Fruit fly (Drosophila melanogaster) whole organism, embryonic: ENCODE results near the gene Sdhaf3.

Experiments
- B-H2 ChIP-seq: fragments of 200-800 bp; sonication (Bioruptor generic); optimal IDR thresholded peaks from 2 replicates; lab custom pipeline; 2018; ENCODE audit warnings: missing biosample characterization, mild to moderate bottlenecking, missing genetic modification characterization
- BEAF-32 ChIP-seq: fragments of 200-800 bp; sonication (Bioruptor generic); optimal IDR thresholded peaks from 3 replicates; lab custom pipeline; 2017; ENCODE audit warnings: missing biosample characterization, missing genetic modification characterization, mild to moderate bottlenecking, moderate library complexity, missing genetic modification reagents
- CG1024 ChIP-seq: fragments of 200-800 bp; sonication (Bioruptor generic); IDR thresholded peaks from 2 replicates; pipeline ENCODE4 v1.3.6; 2022; ENCODE audit warnings: missing biosample characterization, missing genetic modification characterization
- CG10959 ChIP-seq: fragments of 200-800 bp; sonication (Bioruptor generic); IDR thresholded peaks from 2 replicates; pipeline ENCODE4 v1.3.6; 2022; ENCODE audit warnings: missing biosample characterization, missing genetic modification characterization
- CG10979 ChIP-seq: fragments of 200-800 bp; sonication (Bioruptor generic); optimal IDR thresholded peaks from 2 replicates; lab custom pipeline; 2018; ENCODE audit warnings: missing biosample characterization, mild to moderate bottlenecking, missing genetic modification characterization, moderate library complexity
- CG12104 ChIP-seq: fragments of 200-800 bp; sonication (Bioruptor generic); optimal IDR thresholded peaks from 3 replicates; lab custom pipeline; 2016; ENCODE audit warnings: missing biosample characterization, missing genetic modification characterization
- CG12219 ChIP-seq: fragments of 200-800 bp; sonication (Bioruptor generic); optimal IDR thresholded peaks from 3 replicates; lab custom pipeline; 2018; ENCODE audit warnings: missing biosample characterization, mild to moderate bottlenecking, missing genetic modification characterization
- CG1233 ChIP-seq: fragments of 200-800 bp; sonication (Bioruptor generic); optimal IDR thresholded peaks from 4 replicates; lab custom pipeline; 2018; ENCODE audit warnings: missing biosample characterization, mild to moderate bottlenecking, missing genetic modification characterization
- CG14667 ChIP-seq: fragments of 200-800 bp; sonication (Bioruptor generic); IDR thresholded peaks from 2 replicates; pipeline ENCODE4 v1.3.6; 2022; ENCODE audit warnings: missing biosample characterization, missing genetic modification characterization
- CG15601 ChIP-seq: fragments of 200-800 bp; sonication (Bioruptor generic); optimal IDR thresholded peaks from 3 replicates; lab custom pipeline; 2019; ENCODE audit warnings: missing biosample characterization, mild to moderate bottlenecking, missing genetic modification characterization, moderate library complexity
- CG1792 ChIP-seq: fragments of 200-800 bp; sonication (Bioruptor generic); optimal IDR thresholded peaks from 2 replicates; lab custom pipeline; 2016; ENCODE audit warnings: missing biosample characterization, missing genetic modification characterization
- CG18619 ChIP-seq: fragments of 200-800 bp; sonication (Bioruptor generic); optimal IDR thresholded peaks from 3 replicates; lab custom pipeline; 2017; ENCODE audit warnings: missing biosample characterization, mild to moderate bottlenecking, missing genetic modification characterization
- CG2129 ChIP-seq: fragments of 200-800 bp; sonication (Bioruptor generic); IDR thresholded peaks from 2 replicates; pipeline ENCODE4 v1.3.6; 2022; ENCODE audit warnings: missing biosample characterization, missing genetic modification characterization; ENCODE audit not compliant: partially characterized antibody
- CG2889 ChIP-seq: fragments of 200-800 bp; sonication (Bioruptor generic); IDR thresholded peaks from 3 replicates; pipeline ENCODE4 v1.3.6; 2022; ENCODE audit warnings: missing biosample characterization, missing genetic modification characterization
- CG34224 ChIP-seq: fragments of 200-800 bp; sonication (Bioruptor generic); IDR thresholded peaks from 3 replicates; pipeline ENCODE4 v1.3.6; 2022; ENCODE audit warnings: missing biosample characterization, missing genetic modification characterization; ENCODE audit not compliant: partially characterized antibody
- CG34422 ChIP-seq: fragments of 200-800 bp; sonication (Bioruptor generic); IDR thresholded peaks from 3 replicates; pipeline ENCODE4 v1.3.6; 2022; ENCODE audit warnings: missing biosample characterization, missing genetic modification characterization
- CG3847 ChIP-seq: fragments of 200-800 bp; sonication (Bioruptor generic); IDR thresholded peaks from 2 replicates; pipeline ENCODE4 v1.3.6; 2022; ENCODE audit warnings: missing biosample characterization, missing genetic modification characterization
- CG5953 ChIP-seq: fragments of 200-800 bp; sonication (Bioruptor generic); IDR thresholded peaks from 2 replicates; pipeline ENCODE4 v1.3.6; 2022; ENCODE audit warnings: missing biosample characterization, missing genetic modification characterization
- CG6272 ChIP-seq: fragments of 200-800 bp; sonication (Bioruptor generic); IDR thresholded peaks from 2 replicates; pipeline ENCODE4 v1.3.6; 2022; ENCODE audit warnings: missing biosample characterization, missing genetic modification characterization
- CG8290 ChIP-seq, 3 experiments: fragments of 200-800 bp; sonication (Bioruptor generic); optimal IDR thresholded peaks; 2 replicates each; lab custom pipeline; 2016 to 2019; ENCODE audit warnings: missing biosample characterization in 3 of 3, missing genetic modification characterization in 3 of 3, mild to moderate bottlenecking in 2 of 3, moderate library complexity in 1 of 3
- CG8478 ChIP-seq: fragments of >200 bp; optimal IDR thresholded peaks from 2 replicates; lab custom pipeline; 2018
- CG9609 ChIP-seq: fragments of 200-800 bp; sonication (Bioruptor generic); optimal IDR thresholded peaks from 3 replicates; lab custom pipeline; 2016; ENCODE audit warnings: missing biosample characterization, missing genetic modification characterization
- CkIIα-i1 ChIP-seq: fragments of 200-800 bp; sonication (Bioruptor generic); IDR thresholded peaks from 2 replicates; pipeline ENCODE4 v1.3.6; 2022; ENCODE audit warnings: missing biosample characterization, missing genetic modification characterization
- Deaf1 ChIP-seq: fragments of 200-800 bp; optimal IDR thresholded peaks from 3 replicates; lab custom pipeline; 2019; ENCODE audit warnings: missing biosample characterization, mild to moderate bottlenecking, missing genetic modification characterization, moderate library complexity
- Dip3 ChIP-seq: fragments of 200-800 bp; sonication (Bioruptor generic); optimal IDR thresholded peaks from 3 replicates; lab custom pipeline; 2016; ENCODE audit warnings: missing biosample characterization, missing genetic modification characterization
- E2f2 ChIP-seq: fragments of 200-800 bp; sonication (Bioruptor generic); IDR thresholded peaks from 2 replicates; pipeline ENCODE4 v1.3.6; 2022; ENCODE audit warnings: missing biosample characterization, missing genetic modification characterization
- GATAe ChIP-seq: fragments of 200-800 bp; sonication (Bioruptor generic); conservative IDR thresholded peaks from 2 replicates; pipeline ENCODE4 v1.3.6; 2022; ENCODE audit warnings: missing biosample characterization, missing genetic modification characterization
- HHEX ChIP-seq: fragments of 200-800 bp; sonication (Bioruptor generic); optimal IDR thresholded peaks from 3 replicates; lab custom pipeline; 2017; ENCODE audit warnings: missing biosample characterization, mild to moderate bottlenecking, missing genetic modification characterization, missing genetic modification reagents
- Hr39 ChIP-seq: fragments of >200 bp; optimal IDR thresholded peaks from 2 replicates; lab custom pipeline; 2017
- Mrtf ChIP-seq: fragments of 200-800 bp; sonication (Bioruptor generic); IDR thresholded peaks from 3 replicates; pipeline ENCODE4 v1.3.6; 2022; ENCODE audit warnings: missing biosample characterization, missing genetic modification characterization
- Myb ChIP-seq: fragments of 200-800 bp; sonication (Bioruptor generic); optimal IDR thresholded peaks from 2 replicates; lab custom pipeline; 2016; ENCODE audit warnings: missing biosample characterization, missing genetic modification characterization
- Ravus ChIP-seq: fragments of 200-800 bp; sonication (Bioruptor generic); IDR thresholded peaks from 2 replicates; pipeline ENCODE4 v1.3.6; 2022; ENCODE audit warnings: missing biosample characterization, missing genetic modification characterization
- Sin3A ChIP-seq: fragments of >200 bp; optimal IDR thresholded peaks from 2 replicates; lab custom pipeline; 2018
- Sry-β ChIP-seq: fragments of 200-800 bp; sonication (Bioruptor generic); optimal IDR thresholded peaks from 2 replicates; lab custom pipeline; 2018; ENCODE audit warnings: missing biosample characterization, mild to moderate bottlenecking, missing genetic modification characterization, moderate library complexity
- Xbp1 ChIP-seq: fragments of 200-800 bp; sonication (Bioruptor generic); optimal IDR thresholded peaks from 3 replicates; lab custom pipeline; 2016; ENCODE audit warnings: missing biosample characterization, mild to moderate bottlenecking, missing genetic modification characterization
- Xrp1 ChIP-seq: fragments of 200-800 bp; sonication (Bioruptor generic); IDR thresholded peaks from 2 replicates; pipeline ENCODE4 v1.3.6; 2022; ENCODE audit warnings: missing biosample characterization, missing genetic modification characterization
- ab ChIP-seq: fragments of 200-800 bp; sonication (Bioruptor generic); optimal IDR thresholded peaks from 2 replicates; lab custom pipeline; 2016; ENCODE audit warnings: missing biosample characterization, missing genetic modification characterization
- abd-A ChIP-seq: fragments of 200-800 bp; sonication (Bioruptor generic); optimal IDR thresholded peaks from 3 replicates; lab custom pipeline; 2019; ENCODE audit warnings: missing biosample characterization, mild to moderate bottlenecking, missing genetic modification characterization, moderate library complexity
- aop ChIP-seq: fragments of 200-800 bp; sonication (Bioruptor generic); IDR thresholded peaks from 2 replicates; pipeline ENCODE4 v1.3.6; 2022; ENCODE audit warnings: missing biosample characterization, missing genetic modification characterization
- btn ChIP-seq: fragments of 200-800 bp; sonication (Bioruptor generic); optimal IDR thresholded peaks from 2 replicates; lab custom pipeline; 2016; ENCODE audit warnings: missing biosample characterization, missing genetic modification characterization
- cwo ChIP-seq: fragments of 200-800 bp; sonication (Bioruptor generic); optimal IDR thresholded peaks from 3 replicates; lab custom pipeline; 2017; ENCODE audit warnings: missing biosample characterization, missing genetic modification characterization, mild to moderate bottlenecking, moderate library complexity, missing genetic modification reagents
- emc ChIP-seq: fragments of 200-800 bp; sonication (Bioruptor generic); optimal IDR thresholded peaks from 2 replicates; lab custom pipeline; 2016; ENCODE audit warnings: missing biosample characterization, missing genetic modification characterization
- ham ChIP-seq: fragments of 200-800 bp; sonication (Bioruptor generic); IDR thresholded peaks from 2 replicates; pipeline ENCODE4 v1.3.6; 2022; ENCODE audit warnings: missing biosample characterization, missing genetic modification characterization
- kah ChIP-seq: fragments of 200-800 bp; sonication (Bioruptor generic); optimal IDR thresholded peaks from 2 replicates; lab custom pipeline; 2018; ENCODE audit warnings: missing biosample characterization, mild to moderate bottlenecking, missing genetic modification characterization
- pb ChIP-seq: fragments of 200-800 bp; sonication (Bioruptor generic); optimal IDR thresholded peaks from 3 replicates; lab custom pipeline; 2016; ENCODE audit warnings: missing biosample characterization, missing genetic modification characterization
- sima ChIP-seq: fragments of 200-800 bp; sonication (Bioruptor generic); optimal IDR thresholded peaks from 2 replicates; lab custom pipeline; 2016; ENCODE audit warnings: missing biosample characterization, missing genetic modification characterization
- tio ChIP-seq: fragments of 200-800 bp; sonication (Bioruptor generic); optimal IDR thresholded peaks from 2 replicates; lab custom pipeline; 2017; ENCODE audit warnings: missing biosample characterization, missing genetic modification characterization, inconsistent platforms
- tll ChIP-seq, 2 experiments: fragments of 200-800 bp in 1 of 2; fragments of >200 bp in 1 of 2; sonication (Bioruptor generic) in 1 of 2; optimal IDR thresholded peaks; 2 replicates each; lab custom pipeline; 2017 to 2019; ENCODE audit warnings: missing biosample characterization in 2 of 2, missing genetic modification characterization in 2 of 2, mild to moderate bottlenecking in 1 of 2, moderate library complexity in 1 of 2
- vnd ChIP-seq: fragments of 200-800 bp; sonication (Bioruptor generic); IDR thresholded peaks from 3 replicates; pipeline ENCODE4 v1.3.6; 2022; ENCODE audit warnings: missing biosample characterization, missing genetic modification characterization; ENCODE audit not compliant: partially characterized antibody
- vvl ChIP-seq: fragments of 200-800 bp; sonication (Bioruptor generic); IDR thresholded peaks from 2 replicates; pipeline ENCODE4 v1.3.6; 2022; ENCODE audit warnings: missing biosample characterization, missing genetic modification characterization
- zen2 ChIP-seq: fragments of 200-800 bp; sonication (Bioruptor generic); IDR thresholded peaks from 3 replicates; pipeline ENCODE4 v1.3.6; 2022; ENCODE audit warnings: missing biosample characterization, missing genetic modification characterization; ENCODE audit not compliant: partially characterized antibody
- zfh1 ChIP-seq: fragments of 200-800 bp; sonication (Bioruptor generic); IDR thresholded peaks from 3 replicates; pipeline ENCODE4 v1.3.6; 2022; ENCODE audit warnings: missing biosample characterization, missing genetic modification characterization

Sdhaf3 gene

dm6 chr3R:16432665-16433065 is 49.6 kb downstream of the Sdhaf3 start, which contains the start of gene Fntb (continued):
- TF ChIP-seq CG10959 (no peak), btn (no peak), CG34224 (peak; percentile 35; the same call in 1 of the 3 replicates), CG18619 (peak; percentile 15), kah (no peak), cwo (GFP tag; lab: Kevin White, UChicago) (peak; percentile 31), ham (GFP tag; lab: Robert Waterston, UW) (no peak), CG12104 (GFP tag; lab: Kevin White, UChicago) (peak; percentile 40), Xrp1 (GFP tag; lab: Robert Waterston, UW) (peak; percentile 64; the same call in 1 of the 2 replicates), CG8290 (GFP tag; optimal IDR thresholded peaks at IDR 0.05; lab: Kevin White, UChicago) (peak; percentile 52), CG8290 (tag; optimal IDR thresholded peaks at IDR 0.05; lab: Kevin White, UChicago) (no peak), CG34422 (GFP tag; lab: Robert Waterston, UW) (peak; percentile 42; the same call in 1 of the 3 replicates), CG15601 (tag; lab: Kevin White, UChicago) (peak; percentile 58), CG5953 (no peak), Sry-β (GFP tag; lab: Kevin White, UChicago) (peak; percentile 68), GATAe (GFP tag; lab: Robert Waterston, UW) (no peak), CG12219 (GFP tag; lab: Kevin White, UChicago) (peak; percentile 39), CG2889 (GFP tag; lab: Robert Waterston, UW) (no peak), CG14667 (GFP tag; lab: Robert Waterston, UW) (peak; percentile 38; the same call in 1 of the 2 replicates), E2f2 (GFP tag; lab: Robert Waterston, UW) (peak; percentile 52; the same call in 1 of the 2 replicates), CG10979 (peak; percentile 72), CG1024 (GFP tag; lab: Robert Waterston, UW) (0 out of 2 replicates have a peak, but pooled peaks have one; percentile 15), B-H2 (GFP tag; lab: Kevin White, UChicago) (peak; percentile 59), ab (GFP tag; lab: Kevin White, UChicago) (no peak), Sin3A (lab: Kevin White, UChicago) (no peak), Ravus (GFP tag; lab: Robert Waterston, UW) (no peak), sima (GFP tag; lab: Kevin White, UChicago) (no peak), vnd (GFP tag; lab: Robert Waterston, UW) (no peak), CG9609 (peak; percentile 5), tio (GFP tag; lab: Kevin White, UChicago) (no peak), HHEX (GFP tag; lab: Kevin White, UChicago) (peak; percentile 63), Deaf1 (tag; lab: Kevin White, UChicago) (no peak), Xbp1 (peak; percentile 74), Myb (GFP tag; lab: Kevin White, UChicago) (no peak), CG6272 (GFP tag; lab: Robert Waterston, UW) (peak; percentile 52; the same call in 1 of the 2 replicates), CG2129 (GFP tag; lab: Robert Waterston, UW) (no peak), Hr39 (lab: Kevin White, UChicago) (no peak), BEAF-32 (GFP tag; lab: Kevin White, UChicago) (peak; percentile 31), CG1233 (GFP tag; lab: Kevin White, UChicago) (peak; percentile 70), abd-A (tag; lab: Kevin White, UChicago) (no peak), vvl (GFP tag; lab: Robert Waterston, UW) (peak; percentile 68), CG3847 (GFP tag; lab: Robert Waterston, UW) (peak; percentile 76), pb (GFP tag; lab: Kevin White, UChicago) (no peak), Mrtf (GFP tag; lab: Robert Waterston, UW) (peak; percentile 22; the same call in 1 of the 3 replicates), zfh1 (GFP tag; lab: Robert Waterston, UW) (0 out of 3 replicates have a peak, but pooled peaks have one; percentile 15), tll (GFP tag; optimal IDR thresholded peaks at IDR 0.05; lab: Kevin White, UChicago) (no peak), CG8478 (lab: Kevin White, UChicago) (no peak), CG1792 (GFP tag; lab: Kevin White, UChicago) (no peak), emc (GFP tag; lab: Kevin White, UChicago) (no peak), CkIIα-i1 (no peak), Dip3 (no peak), aop (GFP tag; lab: Robert Waterston, UW) (no peak), zen2 (GFP tag; lab: Robert Waterston, UW) (no peak)
